Worm (Caenorhabditis elegans) whole organism, late embryonic: ENCODE measurements around the gene T19B10.2.

Source experiments
- ama-1 ChIP-seq: fragments of 150-350 bp; optimal IDR thresholded peaks from 2 replicates; lab custom pipeline; 2014
- ceh-22 ChIP-seq: sonication (generic microtip); optimal IDR thresholded peaks from 2 replicates; lab custom pipeline; 2017; ENCODE audit warnings: missing biosample characterization, missing genetic modification characterization
- ceh-30 ChIP-seq: fragments of 150-350 bp; optimal IDR thresholded peaks from 2 replicates; lab custom pipeline; 2014; ENCODE audit warnings: missing biosample characterization, missing genetic modification characterization
- ceh-31 ChIP-seq: sonication (generic microtip); optimal IDR thresholded peaks from 2 replicates; lab custom pipeline; 2016; ENCODE audit warnings: missing genetic modification characterization, missing compliant biosample characterization
- ceh-48 ChIP-seq: sonication (generic microtip); optimal IDR thresholded peaks from 2 replicates; lab custom pipeline; 2016; ENCODE audit warnings: missing genetic modification characterization, inconsistent platforms, missing compliant biosample characterization
- elt-2 ChIP-seq: sonication (generic microtip); optimal IDR thresholded peaks from 2 replicates; lab custom pipeline; 2016; ENCODE audit warnings: missing genetic modification reagents, missing genetic modification characterization, missing compliant biosample characterization
- fkh-10 ChIP-seq: fragments of 150-350 bp; optimal IDR thresholded peaks from 2 replicates; lab custom pipeline; 2014; ENCODE audit warnings: missing biosample characterization, missing genetic modification reagents, missing genetic modification characterization
- fkh-6 ChIP-seq: sonication (generic microtip); optimal IDR thresholded peaks from 2 replicates; lab custom pipeline; 2016; ENCODE audit warnings: missing genetic modification characterization, missing compliant biosample characterization
- nfya-1 ChIP-seq: sonication (generic microtip); optimal IDR thresholded peaks from 2 replicates; lab custom pipeline; 2017; ENCODE audit warnings: missing genetic modification characterization, mild to moderate bottlenecking, missing compliant biosample characterization, antibody characterized with exemption, moderate library complexity
- pag-3 ChIP-seq: sonication (generic microtip); optimal IDR thresholded peaks from 2 replicates; lab custom pipeline; 2016; ENCODE audit warnings: missing compliant biosample characterization, missing genetic modification characterization, borderline replicate concordance
- pha-4 ChIP-seq: fragments of 150-350 bp; optimal IDR thresholded peaks from 2 replicates; lab custom pipeline; 2018; ENCODE audit warnings: missing biosample characterization, missing genetic modification reagents, missing genetic modification characterization

ce11 chrV:11252429-11252828, 31.3 kb downstream of the T19B10.2 start, which contains the start of gene srsx-33:
- TF ChIP-seq pha-4 (tag; lab: Kevin White, UChicago), result no peak
- no peak for TF ChIP-seq ceh-22 (tag; lab: Kevin White, UChicago)
- TF ChIP-seq ceh-48, result no peak
- no peak for TF ChIP-seq ceh-30
- no peak for TF ChIP-seq fkh-6 (tag; lab: Kevin White, UChicago)
- TF ChIP-seq fkh-10 (GFP tag; lab: Kevin White, UChicago), result no peak
- no peak for TF ChIP-seq ceh-31 (tag; lab: Kevin White, UChicago)
- TF ChIP-seq ama-1 (lab: Kevin White, UChicago), result no peak
- TF ChIP-seq elt-2 (tag; lab: Kevin White, UChicago), result no peak
- no peak for TF ChIP-seq pag-3
- no peak for TF ChIP-seq nfya-1 (tag; lab: Kevin White, UChicago)
